Fruit fly (Drosophila melanogaster) whole organism, embryonic: Measurements from ENCODE around the gene CG5968.
A peak's percentile ranks its signal among the peaks of the same experiment; 100 is the strongest.

ENCODE experiments used
- Aef1 ChIP-seq: fragments of 200-800 bp; sonication (Bioruptor generic); IDR thresholded peaks from 3 replicates; pipeline ENCODE4 v1.3.6; 2022; ENCODE audit warnings: missing biosample characterization, missing genetic modification characterization
- Antp ChIP-seq: fragments of 200-800 bp; sonication (Bioruptor generic); optimal IDR thresholded peaks from 3 replicates; lab custom pipeline; 2016; ENCODE audit warnings: missing biosample characterization, missing genetic modification characterization
- CG10267 ChIP-seq: fragments of 200-800 bp; sonication (Bioruptor generic); optimal IDR thresholded peaks from 2 replicates; lab custom pipeline; 2018; ENCODE audit warnings: missing biosample characterization, mild to moderate bottlenecking, missing genetic modification characterization, moderate library complexity
- CG10274 ChIP-seq: fragments of 200-800 bp; sonication (Bioruptor generic); optimal IDR thresholded peaks from 3 replicates; lab custom pipeline; 2017; ENCODE audit warnings: missing biosample characterization, mild to moderate bottlenecking, missing genetic modification characterization
- CG10543 ChIP-seq: fragments of 200-800 bp; sonication (Bioruptor generic); optimal IDR thresholded peaks from 3 replicates; lab custom pipeline; 2017; ENCODE audit warnings: missing biosample characterization, mild to moderate bottlenecking, missing genetic modification characterization, moderate library complexity
- CG10979 ChIP-seq: fragments of 200-800 bp; sonication (Bioruptor generic); optimal IDR thresholded peaks from 2 replicates; lab custom pipeline; 2018; ENCODE audit warnings: missing biosample characterization, mild to moderate bottlenecking, missing genetic modification characterization, moderate library complexity
- CG11247 ChIP-seq: fragments of 200-800 bp; sonication (Bioruptor generic); IDR thresholded peaks from 2 replicates; pipeline ENCODE4 v1.3.6; 2022; ENCODE audit warnings: missing biosample characterization, missing genetic modification characterization
- CG12071 ChIP-seq: fragments of 200-800 bp; sonication (Bioruptor generic); optimal IDR thresholded peaks from 3 replicates; lab custom pipeline; 2018; ENCODE audit warnings: missing biosample characterization, mild to moderate bottlenecking, missing genetic modification characterization
- CG12155 ChIP-seq: fragments of 200-800 bp; sonication (Bioruptor generic); optimal IDR thresholded peaks from 3 replicates; lab custom pipeline; 2016; ENCODE audit warnings: missing biosample characterization, missing genetic modification characterization
- CG15601 ChIP-seq: fragments of 200-800 bp; sonication (Bioruptor generic); optimal IDR thresholded peaks from 3 replicates; lab custom pipeline; 2019; ENCODE audit warnings: missing biosample characterization, mild to moderate bottlenecking, missing genetic modification characterization, moderate library complexity
- CG16779 ChIP-seq: fragments of 200-800 bp; sonication (Bioruptor generic); IDR thresholded peaks from 2 replicates; pipeline ENCODE4 v1.3.6; 2022; ENCODE audit warnings: missing biosample characterization, missing genetic modification characterization
- CG17385 ChIP-seq: fragments of 200-800 bp; sonication (Bioruptor generic); optimal IDR thresholded peaks from 3 replicates; lab custom pipeline; 2018; ENCODE audit warnings: missing biosample characterization, mild to moderate bottlenecking, missing genetic modification characterization
- CG17612 ChIP-seq: fragments of 200-800 bp; sonication (Bioruptor generic); IDR thresholded peaks from 2 replicates; pipeline ENCODE4 v1.3.6; 2022; ENCODE audit warnings: missing biosample characterization, missing genetic modification characterization
- CG2712 ChIP-seq: fragments of 200-800 bp; optimal IDR thresholded peaks from 3 replicates; lab custom pipeline; 2019; ENCODE audit warnings: missing biosample characterization, mild to moderate bottlenecking, missing genetic modification characterization, moderate library complexity
- CG3281 ChIP-seq: fragments of 200-800 bp; sonication (Bioruptor generic); optimal IDR thresholded peaks from 3 replicates; lab custom pipeline; 2017; ENCODE audit warnings: missing biosample characterization, mild to moderate bottlenecking, missing genetic modification characterization
- CG33213 ChIP-seq: fragments of 200-800 bp; sonication (Bioruptor generic); optimal IDR thresholded peaks from 3 replicates; lab custom pipeline; 2016; ENCODE audit warnings: missing biosample characterization, missing genetic modification characterization
- CG42726 ChIP-seq: fragments of 200-800 bp; sonication (Bioruptor generic); IDR thresholded peaks from 2 replicates; pipeline ENCODE4 v1.3.6; 2022; ENCODE audit warnings: missing biosample characterization, missing genetic modification characterization; ENCODE audit not compliant: partially characterized antibody
- CG4730 ChIP-seq: fragments of 200-800 bp; sonication (Bioruptor generic); IDR thresholded peaks from 2 replicates; pipeline ENCODE4 v1.3.6; 2022; ENCODE audit warnings: missing biosample characterization, missing genetic modification characterization
- CTCF ChIP-seq: fragments of 200-800 bp; sonication (Bioruptor generic); optimal IDR thresholded peaks from 2 replicates; lab custom pipeline; 2017; ENCODE audit warnings: missing biosample characterization, mild to moderate bottlenecking, missing genetic modification characterization, moderate library complexity
- Doc3 ChIP-seq: fragments of 200-800 bp; sonication (Bioruptor generic); IDR thresholded peaks from 3 replicates; pipeline ENCODE4 v1.3.6; 2022; ENCODE audit warnings: missing biosample characterization, missing genetic modification characterization; ENCODE audit not compliant: partially characterized antibody
- Dref ChIP-seq: fragments of 200-800 bp; sonication (Bioruptor generic); IDR thresholded peaks from 2 replicates; pipeline ENCODE4 v1.3.6; 2022; ENCODE audit warnings: missing biosample characterization, missing genetic modification characterization
- Ets65A ChIP-seq: fragments of 200-800 bp; sonication (Bioruptor generic); peaks from one replicate; lab custom pipeline; 2016; ENCODE audit warnings: missing biosample characterization, missing genetic modification characterization
- MBD-R2 ChIP-seq: fragments of 200-800 bp; sonication (Bioruptor generic); IDR thresholded peaks from 2 replicates; pipeline ENCODE4 v1.3.6; 2022; ENCODE audit warnings: missing biosample characterization, missing genetic modification characterization
- Med ChIP-seq: fragments of 200-800 bp; sonication (Bioruptor generic); peaks from one replicate; lab custom pipeline; 2016; ENCODE audit warnings: missing biosample characterization, missing genetic modification characterization, mild to moderate bottlenecking, inconsistent platforms, moderate library complexity
- NFAT ChIP-seq: fragments of 200-800 bp; sonication (Bioruptor generic); IDR thresholded peaks from 2 replicates; pipeline ENCODE4 v1.3.6; 2022; ENCODE audit warnings: missing biosample characterization, missing genetic modification characterization
- Nf-YA ChIP-seq: fragments of 200-800 bp; sonication (Bioruptor generic); IDR thresholded peaks from 2 replicates; pipeline ENCODE4 v1.3.6; 2022; ENCODE audit warnings: missing biosample characterization, missing genetic modification characterization
- Poxn ChIP-seq: fragments of 200-800 bp; sonication (Bioruptor generic); IDR thresholded peaks from 2 replicates; pipeline ENCODE4 v1.3.6; 2022; ENCODE audit warnings: missing biosample characterization, missing genetic modification characterization
- Xbp1 ChIP-seq: fragments of 200-800 bp; sonication (Bioruptor generic); optimal IDR thresholded peaks from 3 replicates; lab custom pipeline; 2016; ENCODE audit warnings: missing biosample characterization, mild to moderate bottlenecking, missing genetic modification characterization
- ab ChIP-seq: fragments of 200-800 bp; sonication (Bioruptor generic); optimal IDR thresholded peaks from 2 replicates; lab custom pipeline; 2016; ENCODE audit warnings: missing biosample characterization, missing genetic modification characterization
- ara ChIP-seq: fragments of 200-800 bp; sonication (Bioruptor generic); IDR thresholded peaks from 2 replicates; pipeline ENCODE4 v1.3.6; 2022; ENCODE audit warnings: missing biosample characterization, missing genetic modification characterization
- ase ChIP-seq: fragments of 200-800 bp; sonication (Bioruptor generic); IDR thresholded peaks from 3 replicates; pipeline ENCODE4 v1.3.6; 2022; ENCODE audit warnings: missing biosample characterization, missing genetic modification characterization
- cad ChIP-seq: fragments of >200 bp; optimal IDR thresholded peaks from 2 replicates; lab custom pipeline; 2017; ENCODE audit warnings: missing biosample characterization, missing genetic modification characterization
- ci ChIP-seq: fragments of 200-800 bp; sonication (Bioruptor generic); IDR thresholded peaks from 3 replicates; pipeline ENCODE4 v1.3.6; 2022; ENCODE audit warnings: missing biosample characterization, missing genetic modification characterization
- dati ChIP-seq: fragments of 200-800 bp; sonication (Bioruptor generic); IDR thresholded peaks from 2 replicates; pipeline ENCODE4 v1.3.6; 2022; ENCODE audit warnings: missing biosample characterization, missing genetic modification characterization
- dmrt99B ChIP-seq: fragments of 200-800 bp; sonication (Bioruptor generic); optimal IDR thresholded peaks from 2 replicates; lab custom pipeline; 2018; ENCODE audit warnings: missing biosample characterization, mild to moderate bottlenecking, missing genetic modification characterization, moderate library complexity
- gsb-n ChIP-seq: fragments of 200-800 bp; sonication (Bioruptor generic); optimal IDR thresholded peaks from 3 replicates; lab custom pipeline; 2018; ENCODE audit warnings: missing biosample characterization, mild to moderate bottlenecking, missing genetic modification characterization
- her ChIP-seq: fragments of 200-800 bp; sonication (Bioruptor generic); optimal IDR thresholded peaks from 2 replicates; lab custom pipeline; 2016; ENCODE audit warnings: missing biosample characterization, missing genetic modification characterization
- jing ChIP-seq: fragments of 200-800 bp; sonication (Bioruptor generic); optimal IDR thresholded peaks from 2 replicates; lab custom pipeline; 2018; ENCODE audit warnings: missing biosample characterization, mild to moderate bottlenecking, missing genetic modification characterization
- kah ChIP-seq: fragments of 200-800 bp; sonication (Bioruptor generic); optimal IDR thresholded peaks from 2 replicates; lab custom pipeline; 2018; ENCODE audit warnings: missing biosample characterization, mild to moderate bottlenecking, missing genetic modification characterization
- lbe ChIP-seq: fragments of 200-800 bp; sonication (Bioruptor generic); optimal IDR thresholded peaks from 2 replicates; lab custom pipeline; 2016; ENCODE audit warnings: missing biosample characterization, mild to moderate bottlenecking, missing genetic modification characterization
- luna ChIP-seq: fragments of 200-800 bp; sonication (Bioruptor generic); optimal IDR thresholded peaks from 2 replicates; lab custom pipeline; 2016; ENCODE audit warnings: missing biosample characterization, missing genetic modification characterization
- odd ChIP-seq: fragments of 200-800 bp; sonication (Bioruptor generic); optimal IDR thresholded peaks from 2 replicates; lab custom pipeline; 2017; ENCODE audit warnings: missing biosample characterization, mild to moderate bottlenecking, missing genetic modification characterization
- p53 ChIP-seq: fragments of 200-800 bp; sonication (Bioruptor generic); optimal IDR thresholded peaks from 2 replicates; lab custom pipeline; 2016; ENCODE audit warnings: missing biosample characterization, missing genetic modification characterization
- phol ChIP-seq: fragments of 200-800 bp; sonication (Bioruptor generic); optimal IDR thresholded peaks from 3 replicates; lab custom pipeline; 2018; ENCODE audit warnings: missing biosample characterization, mild to moderate bottlenecking, missing genetic modification characterization, moderate library complexity
- rib ChIP-seq: fragments of 200-800 bp; sonication (Bioruptor generic); IDR thresholded peaks from 2 replicates; pipeline ENCODE4 v1.3.6; 2022; ENCODE audit warnings: missing biosample characterization, missing genetic modification characterization
- sisA ChIP-seq: fragments of 200-800 bp; sonication (Bioruptor generic); IDR thresholded peaks from 2 replicates; pipeline ENCODE4 v1.3.6; 2022; ENCODE audit warnings: missing biosample characterization, missing genetic modification characterization
- slp2 ChIP-seq: fragments of 200-800 bp; sonication (Bioruptor generic); optimal IDR thresholded peaks from 2 replicates; lab custom pipeline; 2016; ENCODE audit warnings: missing biosample characterization, missing genetic modification characterization
- trem ChIP-seq: fragments of 200-800 bp; optimal IDR thresholded peaks from 3 replicates; lab custom pipeline; 2019; ENCODE audit warnings: missing biosample characterization, mild to moderate bottlenecking, missing genetic modification characterization, moderate library complexity
- ttk ChIP-seq: fragments of 200-800 bp; sonication (Bioruptor generic); IDR thresholded peaks from 2 replicates; pipeline ENCODE4 v2.1.2; 2022; ENCODE audit warnings: missing biosample characterization, missing genetic modification characterization
- usp ChIP-seq: fragments of >200 bp; optimal IDR thresholded peaks from 2 replicates; lab custom pipeline; 2017; ENCODE audit warnings: missing biosample characterization, missing genetic modification characterization
- zf30C ChIP-seq: fragments of 200-800 bp; sonication (Bioruptor generic); optimal IDR thresholded peaks from 3 replicates; lab custom pipeline; 2018; ENCODE audit warnings: missing biosample characterization, mild to moderate bottlenecking, missing genetic modification characterization
- zfh1 ChIP-seq: fragments of 200-800 bp; sonication (Bioruptor generic); IDR thresholded peaks from 3 replicates; pipeline ENCODE4 v1.3.6; 2022; ENCODE audit warnings: missing biosample characterization, missing genetic modification characterization

The CG5968 gene

dm6 chr2L:16535071-16535581, 14.6 kb downstream of the CG5968 start (continued):
- 0 out of 2 replicates have a peak, but pooled peaks have one; percentile 11 for TF ChIP-seq MBD-R2 (GFP tag; lab: Robert Waterston, UW)
- peak; percentile 45 for TF ChIP-seq CG12155 (GFP tag; lab: Kevin White, UChicago)
- no peak for TF ChIP-seq gsb-n (tag; lab: Kevin White, UChicago)
- TF ChIP-seq Dref (GFP tag; lab: Robert Waterston, UW): no peak
- no peak for TF ChIP-seq kah (GFP tag; lab: Kevin White, UChicago)
- peak; percentile 55 for TF ChIP-seq sisA (GFP tag; lab: Robert Waterston, UW)
- TF ChIP-seq CG17385 (GFP tag; lab: Kevin White, UChicago): peak; percentile 72
- TF ChIP-seq her: peak; percentile 73
- TF ChIP-seq CG10979 (tag; lab: Kevin White, UChicago): peak; percentile 51
- peak; percentile 70 for TF ChIP-seq Xbp1 (GFP tag; lab: Kevin White, UChicago)
- TF ChIP-seq Aef1 (GFP tag; lab: Robert Waterston, UW): peak; percentile 58; the same call in 2 of the 3 replicates
- no peak for TF ChIP-seq CG16779 (GFP tag; lab: Robert Waterston, UW)
- TF ChIP-seq CG2712 (tag; lab: Kevin White, UChicago): peak; percentile 75
- peak; percentile 13 for TF ChIP-seq p53 (GFP tag; lab: Kevin White, UChicago)
- TF ChIP-seq slp2: peak; percentile 59
- peak; percentile 38 for TF ChIP-seq odd (GFP tag; lab: Kevin White, UChicago)
- TF ChIP-seq NFAT (GFP tag; lab: Robert Waterston, UW): peak; percentile 18; the same call in 1 of the 2 replicates
- peak; percentile 90 for TF ChIP-seq CG3281 (GFP tag; lab: Kevin White, UChicago)
- peak; percentile 48; the same call in 1 of the 3 replicates for TF ChIP-seq zfh1 (GFP tag; lab: Robert Waterston, UW)
- peak; percentile 33; the same call in 1 of the 2 replicates for TF ChIP-seq dati (GFP tag; lab: Robert Waterston, UW)
- no peak for TF ChIP-seq usp (GFP tag; lab: Kevin White, UChicago)
- TF ChIP-seq CG10267 (tag; lab: Kevin White, UChicago): peak; percentile 42
- peak; percentile 56 for TF ChIP-seq jing (GFP tag; lab: Kevin White, UChicago)
- TF ChIP-seq CG4730: no peak
- no peak for TF ChIP-seq Nf-YA (GFP tag; lab: Robert Waterston, UW)
- peak; percentile 89 for TF ChIP-seq dmrt99B (tag; lab: Kevin White, UChicago)
- no peak for TF ChIP-seq CG12071 (GFP tag; lab: Kevin White, UChicago)
- peak; percentile 95 for TF ChIP-seq Med (GFP tag; lab: Kevin White, UChicago)
- TF ChIP-seq Antp: peak; percentile 64
- no peak for TF ChIP-seq ttk (GFP tag; lab: Robert Waterston, UW)
- peak; percentile 8 for TF ChIP-seq lbe (GFP tag; lab: Kevin White, UChicago)
- no peak for TF ChIP-seq zf30C (GFP tag; lab: Kevin White, UChicago)
- TF ChIP-seq Ets65A (GFP tag; lab: Kevin White, UChicago): peak; percentile 96
- TF ChIP-seq CG33213: peak; percentile 47
- peak; percentile 5; the same call in 1 of the 2 replicates for TF ChIP-seq CG11247 (GFP tag; lab: Robert Waterston, UW)
- no peak for TF ChIP-seq CTCF (GFP tag; lab: Kevin White, UChicago)
- peak; percentile 68 for TF ChIP-seq luna (GFP tag; lab: Kevin White, UChicago)
- no peak for TF ChIP-seq CG17612 (GFP tag; lab: Robert Waterston, UW)
- no peak for TF ChIP-seq trem
- no peak for TF ChIP-seq cad
- TF ChIP-seq CG10543 (GFP tag; lab: Kevin White, UChicago): peak; percentile 11
- TF ChIP-seq ci (GFP tag; lab: Robert Waterston, UW): no peak
- peak; percentile 19 for TF ChIP-seq CG15601 (tag; lab: Kevin White, UChicago)
- TF ChIP-seq ab (GFP tag; lab: Kevin White, UChicago): no peak
- peak; percentile 84 for TF ChIP-seq phol
- 0 out of 3 replicates have a peak, but pooled peaks have one; percentile 12 for TF ChIP-seq ase (GFP tag; lab: Robert Waterston, UW)
- no peak for TF ChIP-seq Doc3 (GFP tag; lab: Robert Waterston, UW)
- no peak for TF ChIP-seq rib (GFP tag; lab: Robert Waterston, UW)
- TF ChIP-seq ara (GFP tag; lab: Robert Waterston, UW): 0 out of 2 replicates have a peak, but pooled peaks have one; percentile 28
- TF ChIP-seq CG42726: no peak
- no peak for TF ChIP-seq Poxn (GFP tag; lab: Robert Waterston, UW)
- peak; percentile 44 for TF ChIP-seq CG10274
